Fruit fly (Drosophila melanogaster) whole organism, prepupa: ENCODE measurements around the gene Wsck.

Source experiments
- CG11294 ChIP-seq: fragments of 200-800 bp; sonication (Bioruptor generic); IDR thresholded peaks from 2 replicates; pipeline ENCODE4 v1.3.6; 2022; ENCODE audit warnings: missing biosample characterization, missing genetic modification characterization
- CG16779 ChIP-seq: fragments of 200-800 bp; sonication (Bioruptor generic); optimal IDR thresholded peaks from 3 replicates; lab custom pipeline; 2017; ENCODE audit warnings: missing biosample characterization, mild to moderate bottlenecking, missing genetic modification characterization
- CG34406 ChIP-seq: fragments of 200-800 bp; sonication (Bioruptor generic); optimal IDR thresholded peaks from 3 replicates; lab custom pipeline; 2016; ENCODE audit warnings: missing biosample characterization, missing genetic modification characterization
- CG4318 ChIP-seq: fragments of 200-800 bp; sonication (Bioruptor generic); optimal IDR thresholded peaks from 3 replicates; lab custom pipeline; 2017; ENCODE audit warnings: missing biosample characterization, mild to moderate bottlenecking, missing genetic modification characterization
- CG6276 ChIP-seq: fragments of 200-800 bp; sonication (Bioruptor generic); optimal IDR thresholded peaks from 2 replicates; lab custom pipeline; 2017; ENCODE audit warnings: missing biosample characterization, mild to moderate bottlenecking, missing genetic modification characterization
- CG6854 ChIP-seq: fragments of 200-800 bp; sonication (Bioruptor generic); optimal IDR thresholded peaks from 2 replicates; lab custom pipeline; 2017; ENCODE audit warnings: missing biosample characterization, mild to moderate bottlenecking, missing genetic modification characterization
- Ets96B ChIP-seq: fragments of 200-800 bp; optimal IDR thresholded peaks from 2 replicates; lab custom pipeline; 2019; ENCODE audit warnings: missing biosample characterization, mild to moderate bottlenecking, missing genetic modification characterization, moderate library complexity
- Hr39 ChIP-seq: fragments of 200-800 bp; sonication (Bioruptor generic); optimal IDR thresholded peaks from 2 replicates; lab custom pipeline; 2016; ENCODE audit warnings: missing biosample characterization, missing genetic modification characterization
- dac ChIP-seq: fragments of 200-800 bp; sonication (Bioruptor generic); optimal IDR thresholded peaks from 2 replicates; lab custom pipeline; 2017; ENCODE audit warnings: missing biosample characterization, mild to moderate bottlenecking, missing genetic modification characterization
- dsx ChIP-seq: fragments of 200-800 bp; optimal IDR thresholded peaks from 3 replicates; lab custom pipeline; 2019; ENCODE audit warnings: missing biosample characterization, mild to moderate bottlenecking, missing genetic modification characterization, moderate library complexity; ENCODE audit not compliant: poor library complexity, severe bottlenecking
- esn ChIP-seq: fragments of 200-800 bp; sonication (Bioruptor generic); optimal IDR thresholded peaks from 2 replicates; lab custom pipeline; 2016; ENCODE audit warnings: missing biosample characterization, mild to moderate bottlenecking, missing genetic modification characterization, moderate library complexity
- fkh ChIP-seq: fragments of 200-800 bp; sonication (Bioruptor generic); optimal IDR thresholded peaks from 3 replicates; lab custom pipeline; 2017; ENCODE audit warnings: missing biosample characterization, mild to moderate bottlenecking, missing genetic modification characterization, moderate library complexity

DNA sequence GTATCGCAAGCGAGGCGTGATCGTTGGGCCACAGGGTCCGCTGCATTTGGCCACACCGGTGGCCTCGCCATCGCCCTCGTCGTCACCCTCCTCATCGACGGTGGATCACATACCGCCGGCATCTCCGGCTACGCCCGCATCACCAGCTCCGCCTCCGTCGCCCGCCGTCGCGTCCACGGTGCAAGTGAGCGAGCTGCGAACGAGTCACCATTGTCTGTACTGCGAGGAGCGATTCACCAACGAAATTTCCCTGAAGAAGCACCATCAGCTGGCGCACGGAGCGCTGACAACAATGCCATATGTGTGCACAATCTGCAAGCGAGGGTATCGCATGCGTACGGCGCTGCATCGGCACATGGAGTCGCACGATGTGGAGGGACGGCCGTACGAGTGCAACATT is 9.3 kb downstream of the Wsck start:
- TF ChIP-seq CG11294 (GFP tag; lab: Robert Waterston, UW), result no peak
- TF ChIP-seq fkh (GFP tag; lab: Kevin White, UChicago), result no peak
- TF ChIP-seq Hr39 (GFP tag; lab: Kevin White, UChicago), result no peak
- no peak for TF ChIP-seq dsx (GFP tag; lab: Kevin White, UChicago)
- TF ChIP-seq dac (GFP tag; lab: Kevin White, UChicago), result no peak
- no peak for TF ChIP-seq CG6276 (GFP tag; lab: Kevin White, UChicago)
- no peak for TF ChIP-seq Ets96B (tag; lab: Kevin White, UChicago)
- no peak for TF ChIP-seq CG16779 (tag; lab: Kevin White, UChicago)
- no peak for TF ChIP-seq CG6854
- no peak for TF ChIP-seq esn (GFP tag; lab: Kevin White, UChicago)
- TF ChIP-seq CG4318 (GFP tag; lab: Kevin White, UChicago), result no peak
- no peak for TF ChIP-seq CG34406 (GFP tag; lab: Kevin White, UChicago)
